Worm (Caenorhabditis elegans): ENCODE results near the gene T09F5.20.

T09F5.20 gene

DNA sequence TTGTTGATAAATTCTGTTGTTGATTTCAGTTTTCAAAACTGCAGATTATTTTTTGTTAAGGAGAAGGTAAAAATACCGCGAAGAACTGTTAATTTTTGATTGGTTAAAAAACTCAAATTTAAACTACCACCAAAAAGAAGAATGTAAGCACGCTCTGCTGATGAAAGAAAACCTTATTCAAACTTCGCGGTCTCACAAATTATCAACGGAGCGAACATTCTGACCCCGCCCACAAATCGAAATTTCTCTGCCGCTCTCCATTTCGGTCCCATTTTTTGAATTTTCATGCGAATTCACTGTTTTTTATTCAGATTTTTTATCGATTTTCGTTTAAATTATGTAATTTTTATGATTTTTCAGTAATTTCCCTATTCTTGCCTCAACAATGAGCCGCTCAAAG lies 41.9 kb upstream of the T09F5.20 start, which contains the start of gene cyn-3:
Gene cyn-3, plus strand, starts transcription at position 361 of the 400 bp plus-strand sequence.
- peak; percentile 81 for TF ChIP-seq ces-1 (GFP tag; optimal IDR thresholded peaks at IDR 0.05)
- TF ChIP-seq nhr-76 (tag; optimal IDR thresholded peaks at IDR 0.05) = no peak
- TF ChIP-seq mep-1 (tag; optimal IDR thresholded peaks at IDR 0.05) = peak; percentile 78
- TF ChIP-seq ceh-39 (tag; optimal IDR thresholded peaks at IDR 0.05) = peak; percentile 26
- TF ChIP-seq ztf-11 (tag; optimal IDR thresholded peaks at IDR 0.05) = no peak
- peak; percentile 18 for TF ChIP-seq hlh-1 (tag; optimal IDR thresholded peaks at IDR 0.05)
- TF ChIP-seq sem-2 (GFP tag; optimal IDR thresholded peaks at IDR 0.05) = no peak
- TF ChIP-seq lin-13 (tag; optimal IDR thresholded peaks at IDR 0.05) = peak; percentile 58
- no peak for TF ChIP-seq tbx-8 (GFP tag; optimal IDR thresholded peaks at IDR 0.05)
- TF ChIP-seq elt-1 (tag; optimal IDR thresholded peaks at IDR 0.05; ENCODE audit: borderline replicate concordance, insufficient read depth) = no peak
- TF ChIP-seq unc-39 (tag; optimal IDR thresholded peaks at IDR 0.05) = no peak
- TF ChIP-seq nhr-237 (tag; optimal IDR thresholded peaks at IDR 0.05) = peak; percentile 71
- TF ChIP-seq flh-1 (GFP tag; optimal IDR thresholded peaks at IDR 0.05) = no peak
- no peak for TF ChIP-seq drap-1 (GFP tag; optimal IDR thresholded peaks at IDR 0.05)
- peak; percentile 77 for TF ChIP-seq pha-4 (tag; optimal IDR thresholded peaks at IDR 0.05)
- TF ChIP-seq blmp-1 (tag; optimal IDR thresholded peaks at IDR 0.05) = no peak
- TF ChIP-seq lsy-2 (tag; optimal IDR thresholded peaks at IDR 0.05) = peak; percentile 83

DNA sequence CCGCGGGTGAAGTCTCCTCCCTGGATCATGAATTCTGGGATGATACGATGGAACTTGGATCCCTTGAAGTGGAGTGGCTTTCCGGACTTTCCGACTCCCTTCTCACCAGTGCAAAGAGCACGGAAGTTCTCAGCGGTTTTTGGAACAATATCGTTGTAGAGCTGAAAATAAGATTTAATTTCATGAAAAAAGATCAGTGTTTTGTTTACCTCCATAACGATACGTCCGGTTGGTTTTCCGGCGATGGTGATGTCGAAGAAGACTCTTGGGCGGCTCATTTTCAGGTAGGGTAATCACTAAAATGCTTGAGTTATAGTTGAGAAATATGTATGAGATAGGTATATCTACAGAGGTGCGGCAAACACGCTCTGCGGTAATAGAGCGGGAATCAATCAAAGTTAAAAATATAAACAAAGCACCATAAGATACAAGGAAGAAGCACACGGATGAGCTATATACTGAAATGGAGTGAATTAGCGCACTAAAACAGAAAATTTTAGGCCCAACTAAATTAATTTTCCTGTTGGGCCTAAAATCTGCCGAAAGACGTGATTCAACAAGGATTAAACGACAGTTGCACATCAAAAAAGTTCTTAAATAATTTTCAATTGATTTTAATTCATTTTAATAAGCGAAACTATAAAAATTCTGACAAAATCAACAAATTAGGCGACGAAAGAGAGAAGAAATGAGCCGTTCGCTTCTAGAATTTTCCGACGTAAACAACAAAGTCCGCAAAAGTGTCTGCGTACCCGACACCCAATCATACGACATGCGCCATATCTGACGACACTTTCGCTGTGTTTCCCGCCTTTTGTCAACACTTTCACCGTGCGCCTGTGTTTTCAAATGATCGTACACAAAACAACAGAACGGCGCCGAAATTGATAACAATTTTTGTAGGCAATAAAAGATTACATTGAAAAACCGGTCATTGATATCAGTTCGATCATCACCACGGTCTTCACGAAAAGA lies 39.7 kb upstream of the T09F5.20 start, which contains the start of the genes cyn-7 and bath-36:
Gene cyn-7, minus strand, starts transcription at position 296 of the 975 bp plus-strand sequence.
Gene bath-36, plus strand, starts transcription at position 806 of the 975 bp plus-strand sequence.
- TF ChIP-seq nhr-237 (tag; optimal IDR thresholded peaks at IDR 0.05) = peak; percentile 1
- peak; percentile 92 for TF ChIP-seq pha-4 (tag; optimal IDR thresholded peaks at IDR 0.05)
- TF ChIP-seq elt-1 (tag; optimal IDR thresholded peaks at IDR 0.05; ENCODE audit: borderline replicate concordance, insufficient read depth) = no peak
- no peak for TF ChIP-seq sem-2 (GFP tag; optimal IDR thresholded peaks at IDR 0.05)
- peak; percentile 7 for TF ChIP-seq sptf-1 (tag; optimal IDR thresholded peaks at IDR 0.05)
- TF ChIP-seq drap-1 (GFP tag; optimal IDR thresholded peaks at IDR 0.05) = peak; percentile 22
- TF ChIP-seq mep-1 (tag; optimal IDR thresholded peaks at IDR 0.05) = peak; percentile 56
- peak; percentile 54 for TF ChIP-seq lsy-2 (tag; optimal IDR thresholded peaks at IDR 0.05)
- TF ChIP-seq blmp-1 (tag; optimal IDR thresholded peaks at IDR 0.05) = peak; percentile 13
- TF ChIP-seq lin-13 (tag; optimal IDR thresholded peaks at IDR 0.05) = peak; percentile 77
- no peak for TF ChIP-seq nhr-28 (tag; optimal IDR thresholded peaks at IDR 0.05)
- peak; percentile 68 for TF ChIP-seq ces-1 (GFP tag; optimal IDR thresholded peaks at IDR 0.05)
- peak; percentile 27 for TF ChIP-seq unc-120 (tag; optimal IDR thresholded peaks at IDR 0.05; ENCODE audit: poor library complexity, severe bottlenecking)

DNA sequence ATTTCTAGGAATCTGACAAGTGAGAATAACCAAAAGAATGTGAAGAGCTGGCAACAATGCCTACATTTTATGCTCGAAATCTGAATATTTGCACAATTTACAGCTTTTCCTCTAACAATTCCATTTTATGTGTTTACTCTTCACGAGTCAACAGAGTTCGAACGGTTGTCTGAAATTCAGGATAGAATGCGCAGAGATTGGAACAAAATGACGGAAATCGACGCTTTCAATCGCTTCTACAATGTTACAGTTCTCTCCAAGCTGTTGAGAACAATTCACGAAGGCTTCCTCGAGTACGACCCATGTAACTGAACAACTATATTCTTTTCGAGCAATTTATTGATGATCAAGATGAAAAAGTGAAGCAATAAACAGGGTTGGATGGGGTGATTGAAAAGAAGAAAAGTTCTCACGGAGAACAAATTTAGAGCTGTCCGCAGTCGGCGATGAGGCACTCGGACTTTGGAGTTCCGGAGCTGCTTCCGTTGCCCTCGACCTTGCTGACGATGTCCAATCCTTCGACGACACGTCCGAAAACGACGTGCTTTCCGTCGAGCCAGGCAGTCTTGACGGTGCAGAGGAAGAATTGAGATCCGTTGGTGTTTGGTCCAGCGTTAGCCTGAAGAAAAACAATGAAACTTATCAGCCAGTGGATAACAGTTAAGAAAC lies 38.7 kb upstream of the T09F5.20 start, which contains the start of gene Y75B12B.3:
Gene Y75B12B.3, minus strand, starts transcription at position 21 of the 669 bp plus-strand sequence.
- TF ChIP-seq snpc-4 (tag; optimal IDR thresholded peaks at IDR 0.05) = no peak
- no peak for TF ChIP-seq cnd-1 (tag; optimal IDR thresholded peaks at IDR 0.05)
- no peak for TF ChIP-seq unc-120 (tag; optimal IDR thresholded peaks at IDR 0.05; ENCODE audit: poor library complexity, severe bottlenecking)
- TF ChIP-seq flh-1 (GFP tag; optimal IDR thresholded peaks at IDR 0.05) = no peak
- no peak for TF ChIP-seq drap-1 (GFP tag; optimal IDR thresholded peaks at IDR 0.05)
- no peak for TF ChIP-seq lsy-2 (tag; optimal IDR thresholded peaks at IDR 0.05)
- no peak for TF ChIP-seq unc-39 (tag; optimal IDR thresholded peaks at IDR 0.05)
- no peak for TF ChIP-seq unc-62 (GFP tag; optimal IDR thresholded peaks at IDR 0.05)
- TF ChIP-seq nhr-12 (tag; optimal IDR thresholded peaks at IDR 0.05) = no peak
- TF ChIP-seq lin-13 (tag; optimal IDR thresholded peaks at IDR 0.05) = no peak
- no peak for TF ChIP-seq nhr-76 (tag; optimal IDR thresholded peaks at IDR 0.05)
- no peak for TF ChIP-seq M03D4.4 (tag; optimal IDR thresholded peaks at IDR 0.05)
- no peak for TF ChIP-seq nhr-237 (tag; optimal IDR thresholded peaks at IDR 0.05)

DNA sequence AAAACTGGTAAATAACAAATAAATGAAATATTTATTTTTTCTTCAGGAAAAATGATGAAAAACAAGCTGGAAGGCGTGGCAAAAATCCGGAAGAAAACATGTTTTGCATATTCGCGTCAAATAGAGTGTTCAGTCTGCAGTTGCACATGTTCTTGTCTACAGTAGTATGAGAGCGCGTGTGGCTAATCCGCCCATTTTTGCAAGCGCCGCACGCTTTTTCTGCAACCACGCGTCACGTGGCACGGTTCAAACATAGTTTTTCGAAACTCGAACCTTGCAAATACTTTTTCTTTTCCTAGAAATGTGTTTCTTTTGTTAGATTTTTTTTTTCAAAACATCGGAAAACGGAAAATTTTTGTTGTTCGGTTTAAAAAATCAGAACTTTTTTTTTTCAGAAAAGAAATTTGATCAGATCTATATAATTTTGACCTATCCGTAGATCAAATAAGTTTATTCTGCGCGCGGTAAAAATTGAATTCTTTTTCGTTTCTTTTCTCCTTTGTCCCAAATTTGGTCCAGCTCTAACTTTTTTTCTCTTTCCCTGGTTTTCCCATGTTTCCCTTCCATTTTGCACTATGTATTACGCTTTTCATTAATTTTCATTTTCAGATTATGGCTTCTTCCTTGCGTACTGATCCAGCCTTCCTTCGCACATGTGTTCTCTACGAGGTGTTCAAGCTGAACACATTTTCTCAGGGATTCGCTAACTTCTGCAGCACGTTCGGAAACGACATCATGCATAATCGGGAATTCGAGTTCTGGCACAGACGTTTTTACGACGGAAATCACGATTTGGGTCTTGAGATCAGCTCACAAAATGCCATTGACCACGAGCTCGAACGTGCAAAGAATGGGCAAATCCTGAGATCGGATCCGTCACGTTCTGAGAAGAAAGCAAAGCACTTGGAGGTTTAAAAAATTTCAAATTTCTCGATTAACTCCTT lies 36.7 kb upstream of the T09F5.20 start, which contains the start of gene Y75B12B.1:
Gene Y75B12B.1, plus strand, starts transcription at position 603 of the 944 bp plus-strand sequence.
- TF ChIP-seq cnd-1 (tag; optimal IDR thresholded peaks at IDR 0.05) (no peak), unc-62 (GFP tag; optimal IDR thresholded peaks at IDR 0.05) (no peak), sptf-1 (tag; optimal IDR thresholded peaks at IDR 0.05) (no peak), mls-2 (tag; optimal IDR thresholded peaks at IDR 0.05) (no peak), nhr-12 (tag; optimal IDR thresholded peaks at IDR 0.05) (no peak), bed-3 (GFP tag; optimal IDR thresholded peaks at IDR 0.05) (no peak), unc-39 (tag; optimal IDR thresholded peaks at IDR 0.05) (no peak)

Data from whole organism, mixed stage, embryonic.